Fruit fly (Drosophila melanogaster) whole organism, embryonic: ENCODE measurements around the gene meigo.
A peak's percentile ranks its signal among the peaks of the same experiment; 100 is the strongest.

ENCODE experiments used
- Antp ChIP-seq: fragments of 200-800 bp; sonication (Bioruptor generic); optimal IDR thresholded peaks from 3 replicates; lab custom pipeline; 2016; ENCODE audit warnings: missing biosample characterization, missing genetic modification characterization
- Atf3 ChIP-seq: fragments of 200-800 bp; sonication (Bioruptor generic); optimal IDR thresholded peaks from 3 replicates; lab custom pipeline; 2016; ENCODE audit warnings: missing biosample characterization, missing genetic modification characterization
- Atf6 ChIP-seq: fragments of 200-800 bp; sonication (Bioruptor generic); IDR thresholded peaks from 2 replicates; pipeline ENCODE4 v1.3.6; 2022; ENCODE audit warnings: missing biosample characterization, missing genetic modification characterization
- BEAF-32 ChIP-seq: fragments of 200-800 bp; sonication (Bioruptor generic); optimal IDR thresholded peaks from 3 replicates; lab custom pipeline; 2017; ENCODE audit warnings: missing biosample characterization, missing genetic modification characterization, mild to moderate bottlenecking, moderate library complexity, missing genetic modification reagents
- CG10147 ChIP-seq: fragments of 200-800 bp; sonication (Bioruptor generic); optimal IDR thresholded peaks from 2 replicates; lab custom pipeline; 2019; ENCODE audit warnings: missing biosample characterization, mild to moderate bottlenecking, missing genetic modification characterization, moderate library complexity
- CG10274 ChIP-seq: fragments of 200-800 bp; sonication (Bioruptor generic); optimal IDR thresholded peaks from 3 replicates; lab custom pipeline; 2017; ENCODE audit warnings: missing biosample characterization, mild to moderate bottlenecking, missing genetic modification characterization
- CG10543 ChIP-seq: fragments of 200-800 bp; sonication (Bioruptor generic); optimal IDR thresholded peaks from 3 replicates; lab custom pipeline; 2017; ENCODE audit warnings: missing biosample characterization, mild to moderate bottlenecking, missing genetic modification characterization, moderate library complexity
- CG11398 ChIP-seq: fragments of 200-800 bp; sonication (Bioruptor generic); optimal IDR thresholded peaks from 2 replicates; lab custom pipeline; 2016; ENCODE audit warnings: missing biosample characterization, missing genetic modification characterization
- CG11456 ChIP-seq: fragments of 200-800 bp; sonication (Bioruptor generic); IDR thresholded peaks from 3 replicates; pipeline ENCODE4 v1.3.6; 2022; ENCODE audit warnings: missing biosample characterization, missing genetic modification characterization
- CG12219 ChIP-seq: fragments of 200-800 bp; sonication (Bioruptor generic); optimal IDR thresholded peaks from 3 replicates; lab custom pipeline; 2018; ENCODE audit warnings: missing biosample characterization, mild to moderate bottlenecking, missing genetic modification characterization
- CG15601 ChIP-seq: fragments of 200-800 bp; sonication (Bioruptor generic); optimal IDR thresholded peaks from 3 replicates; lab custom pipeline; 2019; ENCODE audit warnings: missing biosample characterization, mild to moderate bottlenecking, missing genetic modification characterization, moderate library complexity
- CG17359 ChIP-seq: fragments of 200-800 bp; sonication (Bioruptor generic); optimal IDR thresholded peaks from 3 replicates; lab custom pipeline; 2018; ENCODE audit warnings: missing biosample characterization, mild to moderate bottlenecking, missing genetic modification characterization, moderate library complexity
- CG3065 ChIP-seq: fragments of 200-800 bp; sonication (Bioruptor generic); optimal IDR thresholded peaks from 2 replicates; lab custom pipeline; 2016; ENCODE audit warnings: missing biosample characterization, missing genetic modification characterization
- CG32767 ChIP-seq: fragments of 200-800 bp; sonication (Bioruptor generic); IDR thresholded peaks from 2 replicates; pipeline ENCODE4 v1.3.6; 2022; ENCODE audit warnings: missing biosample characterization, missing genetic modification characterization
- CG33557 ChIP-seq: fragments of 200-800 bp; sonication (Bioruptor generic); optimal IDR thresholded peaks from 2 replicates; lab custom pipeline; 2019; ENCODE audit warnings: missing biosample characterization, mild to moderate bottlenecking, missing genetic modification characterization, moderate library complexity
- CG4617 ChIP-seq: fragments of 200-800 bp; sonication (Bioruptor generic); optimal IDR thresholded peaks from 3 replicates; lab custom pipeline; 2016; ENCODE audit warnings: missing biosample characterization, missing genetic modification characterization, borderline replicate concordance
- CG5953 ChIP-seq: fragments of 200-800 bp; sonication (Bioruptor generic); IDR thresholded peaks from 2 replicates; pipeline ENCODE4 v1.3.6; 2022; ENCODE audit warnings: missing biosample characterization, missing genetic modification characterization
- CG6854 ChIP-seq: fragments of 200-800 bp; sonication (Bioruptor generic); optimal IDR thresholded peaks from 3 replicates; lab custom pipeline; 2017; ENCODE audit warnings: missing biosample characterization, mild to moderate bottlenecking, missing genetic modification characterization
- CG7745 ChIP-seq: fragments of 200-800 bp; sonication (Bioruptor generic); optimal IDR thresholded peaks from 2 replicates; lab custom pipeline; 2018; ENCODE audit warnings: missing biosample characterization, mild to moderate bottlenecking, missing genetic modification characterization, moderate library complexity
- CG8359 ChIP-seq: fragments of 200-800 bp; sonication (Bioruptor generic); optimal IDR thresholded peaks from 2 replicates; lab custom pipeline; 2017; ENCODE audit warnings: missing biosample characterization, mild to moderate bottlenecking, missing genetic modification characterization, borderline replicate concordance
- CG8944 ChIP-seq: fragments of 200-800 bp; sonication (Bioruptor generic); optimal IDR thresholded peaks from 3 replicates; lab custom pipeline; 2016; ENCODE audit warnings: missing biosample characterization, missing genetic modification characterization
- ERR ChIP-seq: fragments of 200-800 bp; sonication (Bioruptor generic); optimal IDR thresholded peaks from 2 replicates; lab custom pipeline; 2016; ENCODE audit warnings: missing biosample characterization, missing genetic modification characterization
- H2.0 ChIP-seq: fragments of 200-800 bp; sonication (Bioruptor generic); IDR thresholded peaks from 2 replicates; pipeline ENCODE4 v1.3.6; 2022; ENCODE audit warnings: missing biosample characterization, missing genetic modification characterization
- Hand ChIP-seq: fragments of 200-800 bp; sonication (Bioruptor generic); optimal IDR thresholded peaks from 2 replicates; lab custom pipeline; 2017; ENCODE audit warnings: mild to moderate bottlenecking, missing biosample characterization, missing genetic modification reagents, missing genetic modification characterization
- Hr78 ChIP-seq, 2 experiments: fragments of 200-800 bp in 1 of 2; fragments of >200 bp in 1 of 2; sonication (Bioruptor generic) in 1 of 2; optimal IDR thresholded peaks; 2 replicates each; lab custom pipeline; 2017 to 2019; ENCODE audit warnings: missing biosample characterization in 2 of 2, missing genetic modification characterization in 2 of 2, mild to moderate bottlenecking in 1 of 2, moderate library complexity in 1 of 2
- Jarid2 ChIP-seq: fragments of 200-800 bp; sonication (Bioruptor generic); optimal IDR thresholded peaks from 3 replicates; lab custom pipeline; 2017; ENCODE audit warnings: mild to moderate bottlenecking, missing biosample characterization, missing genetic modification reagents, missing genetic modification characterization
- MESR4 ChIP-seq: fragments of 200-800 bp; sonication (Bioruptor generic); optimal IDR thresholded peaks from 2 replicates; lab custom pipeline; 2018; ENCODE audit warnings: missing biosample characterization, mild to moderate bottlenecking, missing genetic modification characterization, moderate library complexity
- NK7.1 ChIP-seq: fragments of 200-800 bp; sonication (Bioruptor generic); optimal IDR thresholded peaks from 3 replicates; lab custom pipeline; 2016; ENCODE audit warnings: missing biosample characterization, missing genetic modification characterization
- Nf-YA ChIP-seq: fragments of 200-800 bp; sonication (Bioruptor generic); IDR thresholded peaks from 2 replicates; pipeline ENCODE4 v1.3.6; 2022; ENCODE audit warnings: missing biosample characterization, missing genetic modification characterization
- Spps ChIP-seq: fragments of 200-800 bp; sonication (Bioruptor generic); optimal IDR thresholded peaks from 2 replicates; lab custom pipeline; 2018; ENCODE audit warnings: missing biosample characterization, mild to moderate bottlenecking, missing genetic modification characterization
- Xrp1 ChIP-seq: fragments of 200-800 bp; sonication (Bioruptor generic); IDR thresholded peaks from 2 replicates; pipeline ENCODE4 v1.3.6; 2022; ENCODE audit warnings: missing biosample characterization, missing genetic modification characterization
- bab2 ChIP-seq: fragments of 200-800 bp; sonication (Bioruptor generic); optimal IDR thresholded peaks from 2 replicates; lab custom pipeline; 2016; ENCODE audit warnings: missing biosample characterization, missing genetic modification characterization
- chinmo ChIP-seq: fragments of 200-800 bp; sonication (Bioruptor generic); IDR thresholded peaks from 4 replicates; pipeline ENCODE4 v1.3.6; 2022; ENCODE audit warnings: missing biosample characterization, missing genetic modification characterization; ENCODE audit not compliant: partially characterized antibody
- dmrt11E ChIP-seq: fragments of 200-800 bp; sonication (Bioruptor generic); optimal IDR thresholded peaks from 3 replicates; lab custom pipeline; 2018; ENCODE audit warnings: missing biosample characterization, mild to moderate bottlenecking, missing genetic modification characterization, moderate library complexity
- emc ChIP-seq: fragments of 200-800 bp; sonication (Bioruptor generic); optimal IDR thresholded peaks from 2 replicates; lab custom pipeline; 2016; ENCODE audit warnings: missing biosample characterization, missing genetic modification characterization
- fd96Cb ChIP-seq: fragments of 200-800 bp; sonication (Bioruptor generic); optimal IDR thresholded peaks from 2 replicates; lab custom pipeline; 2018; ENCODE audit warnings: missing biosample characterization, mild to moderate bottlenecking, missing genetic modification characterization, moderate library complexity
- hb ChIP-seq: fragments of 200-800 bp; sonication (Bioruptor generic); IDR thresholded peaks from 3 replicates; pipeline ENCODE4 v1.3.6; 2022; ENCODE audit warnings: missing biosample characterization, missing genetic modification characterization; ENCODE audit not compliant: partially characterized antibody
- inv ChIP-seq: fragments of 200-800 bp; sonication (Bioruptor generic); IDR thresholded peaks from 2 replicates; pipeline ENCODE4 v1.3.6; 2022; ENCODE audit warnings: missing biosample characterization, missing genetic modification characterization; ENCODE audit not compliant: partially characterized antibody
- lilli ChIP-seq: fragments of 200-800 bp; sonication (Bioruptor generic); optimal IDR thresholded peaks from 3 replicates; lab custom pipeline; 2016; ENCODE audit warnings: missing biosample characterization, missing genetic modification characterization
- luna ChIP-seq: fragments of 200-800 bp; sonication (Bioruptor generic); optimal IDR thresholded peaks from 2 replicates; lab custom pipeline; 2016; ENCODE audit warnings: missing biosample characterization, missing genetic modification characterization
- mld ChIP-seq: fragments of 200-800 bp; sonication (Bioruptor generic); IDR thresholded peaks from 3 replicates; pipeline ENCODE4 v1.3.6; 2022; ENCODE audit warnings: missing biosample characterization, missing genetic modification characterization; ENCODE audit not compliant: partially characterized antibody
- nom ChIP-seq: fragments of 200-800 bp; sonication (Bioruptor generic); optimal IDR thresholded peaks from 2 replicates; lab custom pipeline; 2017; ENCODE audit warnings: missing biosample characterization, missing genetic modification characterization, mild to moderate bottlenecking, moderate library complexity, missing genetic modification reagents
- ranshi ChIP-seq: fragments of 200-800 bp; sonication (Bioruptor generic); IDR thresholded peaks from 2 replicates; pipeline ENCODE4 v1.3.6; 2022; ENCODE audit warnings: missing biosample characterization, missing genetic modification characterization
- schlank ChIP-seq: fragments of 200-800 bp; sonication (Bioruptor generic); optimal IDR thresholded peaks from 2 replicates; lab custom pipeline; 2018; ENCODE audit warnings: missing biosample characterization, mild to moderate bottlenecking, missing genetic modification characterization
- sd ChIP-seq: fragments of 200-800 bp; sonication (Bioruptor generic); optimal IDR thresholded peaks from 3 replicates; lab custom pipeline; 2018; ENCODE audit warnings: missing biosample characterization, mild to moderate bottlenecking, missing genetic modification characterization, moderate library complexity
- sna ChIP-seq: fragments of 200-800 bp; sonication (Bioruptor generic); IDR thresholded peaks from 2 replicates; pipeline ENCODE4 v1.3.6; 2022; ENCODE audit warnings: missing biosample characterization, missing genetic modification characterization; ENCODE audit not compliant: partially characterized antibody
- sqz ChIP-seq: fragments of 200-800 bp; sonication (Bioruptor generic); optimal IDR thresholded peaks from 3 replicates; lab custom pipeline; 2018; ENCODE audit warnings: missing biosample characterization, mild to moderate bottlenecking, missing genetic modification characterization
- tx ChIP-seq: fragments of 200-800 bp; sonication (Bioruptor generic); optimal IDR thresholded peaks from 2 replicates; lab custom pipeline; 2016; ENCODE audit warnings: missing biosample characterization, missing genetic modification characterization
- z ChIP-seq: fragments of 200-800 bp; sonication (Bioruptor generic); IDR thresholded peaks from 3 replicates; pipeline ENCODE4 v1.3.6; 2022; ENCODE audit warnings: missing biosample characterization, missing genetic modification characterization
- zen2 ChIP-seq: fragments of 200-800 bp; sonication (Bioruptor generic); IDR thresholded peaks from 3 replicates; pipeline ENCODE4 v1.3.6; 2022; ENCODE audit warnings: missing biosample characterization, missing genetic modification characterization; ENCODE audit not compliant: partially characterized antibody

The meigo gene

dm6 chr3R:21180391-21180796, 42.3 kb downstream of the meigo start (continued):
- no peak for TF ChIP-seq Jarid2 (GFP tag; lab: Kevin White, UChicago)
- TF ChIP-seq emc (GFP tag; lab: Kevin White, UChicago) = no peak
- TF ChIP-seq CG10147 (GFP tag; lab: Kevin White, UChicago) = no peak
- TF ChIP-seq schlank = no peak
- no peak for TF ChIP-seq CG3065 (GFP tag; lab: Kevin White, UChicago)
- no peak for TF ChIP-seq CG12219 (GFP tag; lab: Kevin White, UChicago)
- TF ChIP-seq ERR (GFP tag; lab: Kevin White, UChicago) = no peak
- TF ChIP-seq sqz (GFP tag; lab: Kevin White, UChicago) = no peak
- no peak for TF ChIP-seq ranshi (GFP tag; lab: Robert Waterston, UW)
- TF ChIP-seq CG10274 (GFP tag; lab: Kevin White, UChicago) = no peak
- TF ChIP-seq CG5953 (GFP tag; lab: Robert Waterston, UW) = no peak
- no peak for TF ChIP-seq Atf3
- TF ChIP-seq mld (GFP tag; lab: Robert Waterston, UW) = no peak
- no peak for TF ChIP-seq nom (GFP tag; lab: Kevin White, UChicago)
- TF ChIP-seq chinmo (GFP tag; lab: Robert Waterston, UW) = no peak
- TF ChIP-seq Nf-YA (GFP tag; lab: Robert Waterston, UW) = no peak
- TF ChIP-seq Hand (GFP tag; lab: Kevin White, UChicago) = peak; percentile 26
- no peak for TF ChIP-seq z (GFP tag; lab: Robert Waterston, UW)
- no peak for TF ChIP-seq tx (GFP tag; lab: Kevin White, UChicago)
- TF ChIP-seq bab2 (GFP tag; lab: Kevin White, UChicago) = no peak
- TF ChIP-seq Hr78 (GFP tag; optimal IDR thresholded peaks at IDR 0.05; lab: Kevin White, UChicago) = no peak
- no peak for TF ChIP-seq H2.0 (GFP tag; lab: Robert Waterston, UW)
- no peak for TF ChIP-seq CG17359
- TF ChIP-seq CG11398 (GFP tag; lab: Kevin White, UChicago) = no peak
- no peak for TF ChIP-seq CG33557 (GFP tag; lab: Kevin White, UChicago)
- no peak for TF ChIP-seq Antp (GFP tag; lab: Kevin White, UChicago)
- TF ChIP-seq CG10543 (GFP tag; lab: Kevin White, UChicago) = no peak
- no peak for TF ChIP-seq zen2 (GFP tag; lab: Robert Waterston, UW)
- no peak for TF ChIP-seq sd (tag; lab: Kevin White, UChicago)
- no peak for TF ChIP-seq Spps (tag; lab: Kevin White, UChicago)
- TF ChIP-seq CG6854 (GFP tag; lab: Kevin White, UChicago) = no peak
- TF ChIP-seq CG32767 (GFP tag; lab: Robert Waterston, UW) = no peak
- TF ChIP-seq NK7.1 = no peak
- peak; percentile 26; the same call in 1 of the 2 replicates for TF ChIP-seq Xrp1 (GFP tag; lab: Robert Waterston, UW)
- TF ChIP-seq CG15601 (tag; lab: Kevin White, UChicago) = no peak
- no peak for TF ChIP-seq sna (GFP tag; lab: Robert Waterston, UW)
- no peak for TF ChIP-seq luna (GFP tag; lab: Kevin White, UChicago)
- TF ChIP-seq MESR4 (GFP tag; lab: Kevin White, UChicago) = no peak
- no peak for TF ChIP-seq CG11456
- TF ChIP-seq fd96Cb (tag; lab: Kevin White, UChicago) = no peak
- 0 out of 2 replicates have a peak, but pooled peaks have one; percentile 37 for TF ChIP-seq Atf6 (GFP tag; lab: Robert Waterston, UW)
- TF ChIP-seq CG8359 (GFP tag; lab: Kevin White, UChicago) = no peak
- no peak for TF ChIP-seq hb (GFP tag; lab: Robert Waterston, UW)
- no peak for TF ChIP-seq dmrt11E
- no peak for TF ChIP-seq CG4617
- TF ChIP-seq lilli (GFP tag; lab: Kevin White, UChicago) = peak; percentile 10
- no peak for TF ChIP-seq BEAF-32 (GFP tag; lab: Kevin White, UChicago)
- no peak for TF ChIP-seq CG7745 (tag; lab: Kevin White, UChicago)
- TF ChIP-seq CG8944 = no peak
- no peak for TF ChIP-seq inv (GFP tag; lab: Robert Waterston, UW)
